Fruit fly (Drosophila melanogaster) whole organism, adult: ENCODE results near the gene CG10638.

Experiments
- CG11617 ChIP-seq: fragments of 200-800 bp; sonication (Bioruptor generic); optimal IDR thresholded peaks from 2 replicates; lab custom pipeline; 2017; ENCODE audit warnings: mild to moderate bottlenecking, missing biosample characterization, missing genetic modification reagents, missing genetic modification characterization
- CG12768 ChIP-seq: fragments of 200-800 bp; sonication (Bioruptor generic); optimal IDR thresholded peaks from 2 replicates; lab custom pipeline; 2017; ENCODE audit warnings: missing biosample characterization, missing genetic modification characterization, mild to moderate bottlenecking, moderate library complexity, missing genetic modification reagents
- CG14711 ChIP-seq: fragments of 200-800 bp; sonication (Bioruptor generic); optimal IDR thresholded peaks from 2 replicates; lab custom pipeline; 2018; ENCODE audit warnings: missing biosample characterization, mild to moderate bottlenecking, missing genetic modification characterization, moderate library complexity
- CG1620 ChIP-seq: fragments of 200-800 bp; sonication (Bioruptor generic); optimal IDR thresholded peaks from 2 replicates; lab custom pipeline; 2016; ENCODE audit warnings: missing biosample characterization, missing genetic modification characterization
- CG33017 ChIP-seq: fragments of 200-800 bp; sonication (Bioruptor generic); optimal IDR thresholded peaks from 2 replicates; lab custom pipeline; 2018; ENCODE audit warnings: missing biosample characterization, mild to moderate bottlenecking, missing genetic modification characterization, moderate library complexity
- CG5204 ChIP-seq: fragments of 200-800 bp; sonication (Bioruptor generic); optimal IDR thresholded peaks from 2 replicates; lab custom pipeline; 2016; ENCODE audit warnings: missing biosample characterization, missing genetic modification characterization
- CG7045 ChIP-seq: fragments of 200-800 bp; sonication (Bioruptor generic); optimal IDR thresholded peaks from 2 replicates; lab custom pipeline; 2017; ENCODE audit warnings: missing biosample characterization, mild to moderate bottlenecking, missing genetic modification characterization
- CG7101 ChIP-seq: fragments of 200-800 bp; sonication (Bioruptor generic); optimal IDR thresholded peaks from 2 replicates; lab custom pipeline; 2018; ENCODE audit warnings: missing biosample characterization, mild to moderate bottlenecking, missing genetic modification characterization, moderate library complexity
- Clk ChIP-seq: fragments of 200-800 bp; sonication (Bioruptor generic); optimal IDR thresholded peaks from 2 replicates; lab custom pipeline; 2017; ENCODE audit warnings: missing biosample characterization, missing genetic modification characterization
- Crg-1 ChIP-seq: fragments of 200-800 bp; sonication (Bioruptor generic); optimal IDR thresholded peaks from 2 replicates; lab custom pipeline; 2016; ENCODE audit warnings: missing biosample characterization, missing genetic modification characterization
- Hr96 ChIP-seq: fragments of 200-800 bp; sonication (Bioruptor generic); optimal IDR thresholded peaks from 2 replicates; lab custom pipeline; 2016; ENCODE audit warnings: missing biosample characterization, missing genetic modification characterization
- Mnt ChIP-seq: fragments of 200-800 bp; sonication (Bioruptor generic); optimal IDR thresholded peaks from 2 replicates; lab custom pipeline; 2016; ENCODE audit warnings: missing biosample characterization, mild to moderate bottlenecking, missing genetic modification characterization
- bab1 ChIP-seq: fragments of 200-800 bp; sonication (Bioruptor generic); optimal IDR thresholded peaks from 3 replicates; lab custom pipeline; 2019; ENCODE audit warnings: missing biosample characterization, mild to moderate bottlenecking, missing genetic modification characterization, moderate library complexity
- cic ChIP-seq: fragments of 200-800 bp; sonication (Bioruptor generic); optimal IDR thresholded peaks from 2 replicates; lab custom pipeline; 2017; ENCODE audit warnings: missing biosample characterization, mild to moderate bottlenecking, missing genetic modification characterization, moderate library complexity
- cnc ChIP-seq, 2 experiments: fragments of >200 bp; optimal IDR thresholded peaks; 2 replicates each; lab custom pipeline; 2017
- kay ChIP-seq: fragments of 200-800 bp; sonication (Bioruptor generic); peaks from one replicate; lab custom pipeline; 2016; ENCODE audit warnings: missing biosample characterization, missing genetic modification characterization, borderline replicate concordance
- ovo ChIP-seq: fragments of 200-800 bp; sonication (Bioruptor generic); optimal IDR thresholded peaks from 2 replicates; lab custom pipeline; 2016; ENCODE audit warnings: missing biosample characterization, missing genetic modification characterization
- pad ChIP-seq: fragments of 200-800 bp; sonication (Bioruptor generic); optimal IDR thresholded peaks from 3 replicates; lab custom pipeline; 2017; ENCODE audit warnings: missing biosample characterization, missing genetic modification characterization, mild to moderate bottlenecking, moderate library complexity, missing genetic modification reagents
- tj ChIP-seq: fragments of 200-800 bp; sonication (Bioruptor generic); optimal IDR thresholded peaks from 3 replicates; lab custom pipeline; 2017; ENCODE audit warnings: missing biosample characterization, mild to moderate bottlenecking, missing genetic modification characterization, moderate library complexity
- toe ChIP-seq: fragments of 200-800 bp; sonication (Bioruptor generic); optimal IDR thresholded peaks from 2 replicates; lab custom pipeline; 2016; ENCODE audit warnings: missing biosample characterization, missing genetic modification characterization

Gene CG10638

DNA sequence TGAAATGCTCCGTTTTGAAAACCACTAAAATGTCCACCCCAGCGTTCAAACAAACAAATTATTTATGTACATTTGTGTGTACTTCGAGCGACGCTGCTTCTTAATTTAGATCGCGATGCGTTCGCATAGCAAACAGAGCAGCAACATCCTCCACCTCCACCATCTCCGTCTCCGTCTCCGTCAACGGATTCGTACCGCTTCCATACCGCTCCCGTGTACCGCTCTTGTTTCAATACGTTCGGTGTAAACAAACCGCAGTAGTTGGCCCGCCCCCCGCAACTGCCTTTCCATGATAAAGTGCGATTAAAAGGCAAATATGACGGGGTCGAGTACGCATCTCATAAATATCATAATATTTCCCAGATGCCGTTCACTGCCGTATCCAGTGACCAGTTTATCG lies 18.9 kb downstream of the CG10638 start, which contains the start of gene CG33725:
Gene CG33725 (plus strand): TSS at position 364 of the 400 bp plus-strand sequence.
- TF ChIP-seq CG7045 (GFP tag; lab: Kevin White, UChicago) (no peak), Mnt (no peak), CG11617 (GFP tag; lab: Kevin White, UChicago) (no peak), Hr96 (GFP tag; lab: Kevin White, UChicago) (no peak), ovo (GFP tag; lab: Kevin White, UChicago) (no peak), CG14711 (tag; lab: Kevin White, UChicago) (no peak), CG5204 (GFP tag; lab: Kevin White, UChicago) (no peak), CG33017 (no peak), CG12768 (GFP tag; lab: Kevin White, UChicago) (no peak), kay (no peak), Clk (no peak), bab1 (no peak), cic (GFP tag; lab: Kevin White, UChicago) (no peak), Crg-1 (GFP tag; lab: Kevin White, UChicago) (no peak), toe (GFP tag; lab: Kevin White, UChicago) (no peak)

DNA sequence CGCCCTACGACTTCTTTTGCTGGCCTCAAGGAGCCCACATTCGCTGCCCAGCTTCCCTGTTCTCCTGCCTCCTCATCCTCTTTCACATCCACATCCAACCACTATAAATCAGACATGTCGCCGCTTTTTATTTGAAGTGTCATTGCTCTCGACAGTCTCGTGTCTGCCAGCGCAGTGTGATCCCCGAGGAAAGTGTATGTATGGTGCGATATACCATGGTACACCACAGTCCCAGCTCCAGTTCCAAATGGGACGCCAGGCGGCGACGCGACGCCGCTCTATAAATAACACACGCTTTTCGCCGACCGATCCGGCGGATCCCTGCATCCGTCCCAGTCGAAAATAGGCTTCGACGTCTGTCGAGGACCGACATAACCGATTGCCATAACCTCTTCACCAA lies 22.9 kb downstream of the CG10638 start:
- TF ChIP-seq CG12768 (GFP tag; lab: Kevin White, UChicago) (no peak), tj (GFP tag; lab: Kevin White, UChicago) (no peak), Hr96 (GFP tag; lab: Kevin White, UChicago) (no peak), ovo (GFP tag; lab: Kevin White, UChicago) (no peak), CG5204 (GFP tag; lab: Kevin White, UChicago) (no peak), Crg-1 (GFP tag; lab: Kevin White, UChicago) (no peak), toe (GFP tag; lab: Kevin White, UChicago) (no peak), CG33017 (no peak), CG14711 (tag; lab: Kevin White, UChicago) (no peak), Mnt (no peak)

DNA sequence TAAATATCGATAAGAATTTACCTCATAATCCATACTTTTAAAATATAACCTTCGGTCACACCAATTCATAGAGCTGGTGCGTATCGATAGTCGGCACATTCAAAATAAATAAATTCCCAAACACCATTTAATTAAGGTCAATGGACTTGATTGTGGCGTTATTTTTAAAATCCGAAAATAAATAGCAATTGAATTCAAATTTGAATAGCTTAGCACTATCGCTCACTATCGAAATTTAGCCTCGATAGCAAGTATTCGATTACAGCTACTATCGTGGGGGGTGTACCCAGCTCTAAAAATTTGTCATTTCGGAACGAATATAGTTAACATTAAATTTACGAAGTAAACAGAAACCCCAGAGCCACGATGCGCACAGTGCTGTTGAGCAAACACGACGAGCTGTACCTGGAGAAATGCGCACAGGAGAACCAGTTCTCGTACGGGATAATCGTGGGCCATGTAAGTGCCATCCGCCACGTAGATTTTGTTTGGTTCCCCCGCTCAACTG lies 29.6 kb downstream of the CG10638 start, which contains the start of gene CG10616:
Gene CG10616 (plus strand): TSS at position 258 of the 508 bp plus-strand sequence.
- TF ChIP-seq toe (GFP tag; lab: Kevin White, UChicago) = no peak
- TF ChIP-seq bab1 = peak; percentile 15

DNA sequence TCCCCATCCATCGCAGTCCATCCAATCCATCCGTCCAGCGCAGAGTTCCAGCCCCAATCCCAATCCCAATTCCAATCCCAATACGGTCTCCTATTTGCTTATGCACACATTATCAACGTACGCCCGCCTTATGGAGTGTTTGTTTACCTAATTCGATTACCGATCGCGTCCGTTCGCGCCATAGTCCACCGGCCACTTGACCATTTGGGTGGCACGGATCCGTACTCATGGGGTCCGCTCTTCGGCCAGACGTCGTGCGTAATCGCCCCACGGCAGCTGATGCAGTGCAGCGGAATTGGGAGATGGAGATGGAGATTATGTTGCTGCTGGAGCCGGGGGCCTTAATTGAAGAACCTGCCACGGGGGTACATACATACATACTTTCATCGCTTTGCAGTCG lies 30.6 kb downstream of the CG10638 start:
- TF ChIP-seq CG7045 (GFP tag; lab: Kevin White, UChicago) = no peak
- no peak for TF ChIP-seq kay
- TF ChIP-seq CG1620 (GFP tag; lab: Kevin White, UChicago) = no peak
- no peak for TF ChIP-seq CG33017
- no peak for TF ChIP-seq tj (GFP tag; lab: Kevin White, UChicago)
- TF ChIP-seq CG5204 (GFP tag; lab: Kevin White, UChicago) = no peak
- TF ChIP-seq bab1 = no peak
- no peak for TF ChIP-seq CG11617 (GFP tag; lab: Kevin White, UChicago)
- TF ChIP-seq CG14711 (tag; lab: Kevin White, UChicago) = no peak
- no peak for TF ChIP-seq Crg-1 (GFP tag; lab: Kevin White, UChicago)
- TF ChIP-seq toe (GFP tag; lab: Kevin White, UChicago) = no peak
- TF ChIP-seq cnc (optimal IDR thresholded peaks at IDR 0.05; lab: Kevin White, UChicago) = no peak
- no peak for TF ChIP-seq ovo (GFP tag; lab: Kevin White, UChicago)
- no peak for TF ChIP-seq Hr96 (GFP tag; lab: Kevin White, UChicago)
- no peak for TF ChIP-seq Clk
- TF ChIP-seq Mnt = no peak
- no peak for TF ChIP-seq pad (GFP tag; lab: Kevin White, UChicago)
- TF ChIP-seq cic (GFP tag; lab: Kevin White, UChicago) = no peak
- no peak for TF ChIP-seq CG7101 (tag; lab: Kevin White, UChicago)

DNA sequence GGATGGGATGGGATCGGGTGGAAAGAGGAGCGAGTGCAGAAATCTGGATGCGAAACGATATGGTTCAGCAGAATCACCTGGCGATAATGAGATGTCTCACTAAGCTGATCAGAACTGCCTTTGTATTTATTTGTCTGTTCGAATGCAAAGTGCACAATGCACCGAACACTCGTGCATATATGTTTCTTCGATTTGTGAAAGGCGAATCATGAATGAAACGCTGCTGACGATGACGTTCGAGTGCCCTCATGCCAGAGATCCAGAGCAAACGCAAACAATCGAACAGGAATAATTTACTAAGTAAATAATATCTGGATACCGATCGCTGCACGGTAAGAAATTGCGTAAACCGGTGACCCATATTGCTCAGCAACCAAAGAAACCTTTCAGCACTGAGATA lies 31.4 kb downstream of the CG10638 start, which contains the start of gene CG32102:
Gene CG32102 (minus strand): TSS at position 101 of the 400 bp plus-strand sequence.
- TF ChIP-seq CG14711 (tag; lab: Kevin White, UChicago) = no peak

DNA sequence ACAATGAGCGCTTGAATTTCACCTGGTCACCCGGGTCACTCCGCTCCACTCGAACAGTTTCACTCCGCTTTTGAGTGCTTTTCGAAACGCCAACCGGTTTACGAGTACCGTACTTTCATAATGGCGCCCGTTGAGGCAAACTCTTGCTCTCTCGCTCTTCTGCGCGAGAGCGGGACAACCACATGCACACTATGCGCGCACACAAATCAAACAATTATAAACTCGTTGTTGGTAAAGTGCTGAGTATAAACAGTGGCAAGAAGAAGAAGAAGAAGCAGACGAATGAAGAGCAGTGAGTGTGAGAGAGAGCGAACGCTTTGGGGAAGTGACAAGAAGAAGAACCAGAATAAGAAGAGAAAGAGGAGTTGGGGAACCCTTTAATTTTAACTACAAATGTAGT lies 33.1 kb downstream of the CG10638 start, which contains the start of gene eyg:
Gene eyg (minus strand): TSS at position 6 of the 400 bp plus-strand sequence.
- TF ChIP-seq cic (GFP tag; lab: Kevin White, UChicago) (no peak), ovo (GFP tag; lab: Kevin White, UChicago) (peak; percentile 52), CG11617 (GFP tag; lab: Kevin White, UChicago) (no peak), toe (GFP tag; lab: Kevin White, UChicago) (peak; percentile 84), CG14711 (tag; lab: Kevin White, UChicago) (no peak), tj (GFP tag; lab: Kevin White, UChicago) (peak; percentile 72), CG33017 (no peak), CG1620 (GFP tag; lab: Kevin White, UChicago) (no peak), CG7101 (tag; lab: Kevin White, UChicago) (no peak), Mnt (peak; percentile 2), CG7045 (GFP tag; lab: Kevin White, UChicago) (no peak), kay (no peak), CG12768 (GFP tag; lab: Kevin White, UChicago) (no peak), cnc (optimal IDR thresholded peaks at IDR 0.05; lab: Kevin White, UChicago) (no peak), CG5204 (GFP tag; lab: Kevin White, UChicago) (no peak), pad (GFP tag; lab: Kevin White, UChicago) (peak; percentile 79), bab1 (no peak), Hr96 (GFP tag; lab: Kevin White, UChicago) (no peak)
